In genomic region chrIII:3174985-3175384, ce11 we compare ENCODE assay signal across 1 worm cellular context.
TF ChIP-seq lines count a peak whose summit lies in the region.

Gene R148.3, plus strand, starts transcription at chrIII:3175331.

TF ChIP-seq in whole organism, L4 larva, 104 proteins besides CTCF, POLR2A, EP300 and RAD21 (continued from another document):
- TF ChIP-seq vab-7 (GFP tag; IDR thresholded peaks at IDR 0.05; lab: Robert Waterston, UW) (no peak), dmd-6 (GFP tag; IDR thresholded peaks at IDR 0.05; lab: Robert Waterston, UW) (no peak), jun-1 (tag; optimal IDR thresholded peaks at IDR 0.05; lab: Kevin White, UChicago) (no peak), nhr-41 (GFP tag; IDR thresholded peaks at IDR 0.05; lab: Robert Waterston, UW) (no peak), nhr-76 (tag; optimal IDR thresholded peaks at IDR 0.05; lab: Kevin White, UChicago) (no peak), dmd-9 (GFP tag; IDR thresholded peaks at IDR 0.05; lab: Robert Waterston, UW) (no peak), duxl-1 (tag; optimal IDR thresholded peaks at IDR 0.05; lab: Kevin White, UChicago; ENCODE audit: poor library complexity) (peak; percentile 42), Y75B8A.6 (GFP tag; IDR thresholded peaks at IDR 0.05; lab: Robert Waterston, UW) (no peak), ceh-28 (tag; optimal IDR thresholded peaks at IDR 0.05; lab: Kevin White, UChicago) (no peak), ZK337.2 (GFP tag; IDR thresholded peaks at IDR 0.05; lab: Robert Waterston, UW) (no peak)
